Worm (Caenorhabditis elegans) whole organism, L3 larva: Measurements from ENCODE around the gene F19B2.5.

Experiments used
- jun-1 ChIP-seq: fragments of 150-350 bp; optimal IDR thresholded peaks from 2 replicates; lab custom pipeline; 2014; ENCODE audit warnings: missing biosample characterization, missing genetic modification reagents, missing genetic modification characterization
- zag-1 ChIP-seq: fragments of 150-350 bp; optimal IDR thresholded peaks from 2 replicates; lab custom pipeline; 2014; ENCODE audit warnings: missing biosample characterization, missing genetic modification characterization

- no peak for TF ChIP-seq jun-1 (tag; lab: Kevin White, UChicago)
- no peak for TF ChIP-seq zag-1 (tag; lab: Kevin White, UChicago)
Observed at ce11 chrV:20188790-20189189, 24.8 kb upstream of the F19B2.5 start, which contains the start of gene fbxa-116.
